Worm (Caenorhabditis elegans) whole organism, young adult: Measurements from ENCODE around the gene kbp-4.

Experiments
- ama-1 ChIP-seq, 3 experiments: fragments of 150-350 bp in 1 of 3; sonication (generic microtip) in 2 of 3; optimal IDR thresholded peaks; 2 replicates each; lab custom pipeline; 2014 to 2018; ENCODE audit warnings: missing biosample characterization in 2 of 3, missing genetic modification characterization in 2 of 3, missing genetic modification reagents in 2 of 3
- ets-4 ChIP-seq: fragments of 200-800 bp; sonication (Bioruptor generic); optimal IDR thresholded peaks from 2 replicates; lab custom pipeline; 2018; ENCODE audit warnings: mild to moderate bottlenecking, missing genetic modification characterization, missing compliant biosample characterization
- hsf-1 ChIP-seq: fragments of 200-800 bp; sonication (Bioruptor generic); IDR thresholded peaks from 2 replicates; pipeline ENCODE4 v1.3.6; 2022; ENCODE audit warnings: missing genetic modification reagents, missing genetic modification characterization, missing compliant biosample characterization
- lag-1 ChIP-seq: fragments of 200-800 bp; sonication (Bioruptor generic); IDR thresholded peaks from 2 replicates; pipeline ENCODE4 v1.3.6; 2022; ENCODE audit warnings: missing genetic modification reagents, missing genetic modification characterization, missing compliant biosample characterization
- rcor-1 ChIP-seq: fragments of 200-800 bp; sonication (Bioruptor generic); IDR thresholded peaks from 2 replicates; pipeline ENCODE4 v1.3.6; 2022; ENCODE audit warnings: missing genetic modification reagents, missing genetic modification characterization, missing compliant biosample characterization
- snpc-4 ChIP-seq, 5 experiments: fragments of 150-350 bp in 1 of 5; sonication (generic microtip) in 4 of 5; optimal IDR thresholded peaks; 2 replicates each; lab custom pipeline; 2014 to 2018; ENCODE audit warnings: missing genetic modification characterization in 5 of 5, missing biosample characterization in 3 of 5, antibody characterized with exemption in 2 of 5, mild to moderate bottlenecking in 2 of 5, missing compliant biosample characterization in 2 of 5, missing genotype in 2 of 5, moderate library complexity in 2 of 5, missing genetic modification reagents in 1 of 5
- unc-130 ChIP-seq: sonication (generic microtip); optimal IDR thresholded peaks from 2 replicates; lab custom pipeline; 2016; ENCODE audit warnings: missing genetic modification reagents, missing genetic modification characterization, missing compliant biosample characterization
- ztf-6 ChIP-seq: fragments of 200-800 bp; sonication (Bioruptor generic); IDR thresholded peaks from 2 replicates; pipeline ENCODE4 v1.3.6; 2022; ENCODE audit warnings: missing genetic modification reagents, missing genetic modification characterization, missing compliant biosample characterization

DNA sequence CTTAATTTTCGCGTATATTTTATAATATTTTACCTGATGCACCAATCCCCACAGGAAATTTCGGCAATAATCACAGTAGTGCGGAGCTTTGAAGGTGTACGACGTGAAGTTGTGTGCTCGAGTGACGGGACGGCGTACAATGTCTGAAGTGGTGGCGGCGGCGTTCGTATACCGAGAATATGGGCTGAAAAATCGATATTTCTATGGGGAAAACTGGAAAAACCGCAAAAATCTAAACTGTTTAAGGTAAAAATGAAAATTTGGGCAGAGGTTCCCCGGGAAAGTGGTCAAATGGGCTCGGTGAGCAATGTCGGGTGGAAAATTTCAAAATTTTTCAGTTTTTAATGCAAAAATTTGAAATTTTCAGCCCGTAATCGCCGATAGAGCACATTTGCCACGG lies 45.8 kb upstream of the kbp-4 start:
- TF ChIP-seq ama-1 (optimal IDR thresholded peaks at IDR 0.05; lab: Kevin White, UChicago) (no peak), ama-1 (GFP tag; optimal IDR thresholded peaks at IDR 0.05; lab: Kevin White, UChicago) (no peak), rcor-1 (GFP tag; lab: Robert Waterston, UW) (no peak), snpc-4 (GFP tag; optimal IDR thresholded peaks at IDR 0.05; lab: Kevin White, UChicago) (no peak), snpc-4 (tag; optimal IDR thresholded peaks at IDR 0.05; lab: Kevin White, UChicago) (no peak), ztf-6 (no peak), lag-1 (GFP tag; lab: Robert Waterston, UW) (no peak), ets-4 (GFP tag; lab: Kevin White, UChicago) (no peak), hsf-1 (GFP tag; lab: Robert Waterston, UW) (no peak), unc-130 (GFP tag; lab: Kevin White, UChicago) (no peak)
